4 fruit fly cellular contexts compared by ENCODE assay signal in the genomic region with DNA sequence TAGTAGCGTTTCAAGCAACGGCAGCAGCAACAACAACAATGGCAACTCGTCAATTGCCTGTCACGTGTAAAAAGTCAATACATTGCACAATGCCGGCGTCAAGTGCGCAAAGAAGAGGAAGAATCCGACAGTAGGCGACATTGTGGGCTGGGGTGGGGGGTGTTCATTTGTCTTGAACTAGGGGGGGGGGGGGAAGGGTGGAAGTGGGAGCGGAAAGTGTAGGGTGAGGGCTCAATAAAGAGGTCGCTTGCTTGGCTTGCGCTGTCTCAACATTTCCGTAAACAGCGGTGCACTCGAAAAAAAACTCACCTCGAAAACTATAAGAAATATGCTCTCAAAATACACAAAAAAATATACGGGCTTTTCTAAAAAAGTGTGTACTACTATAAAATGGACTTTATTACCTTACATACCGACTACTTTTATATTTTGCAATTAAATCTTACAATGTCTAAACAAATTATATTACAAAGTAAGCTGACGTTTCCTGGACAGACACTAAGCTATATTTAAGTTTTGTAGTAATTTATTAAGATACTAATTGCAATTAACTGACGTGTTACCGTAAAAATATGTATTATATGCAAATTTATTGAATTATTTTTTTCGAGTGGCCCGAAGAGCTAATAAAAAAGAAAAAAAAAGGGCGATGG.
A peak's percentile ranks its signal among the peaks of the same experiment; 100 is the strongest.
TF ChIP-seq lines count a peak whose summit lies in the region.

No protein-coding gene starts in this region.

- no peak for TF ChIP-seq CTCF in whole organism, embryonic (GFP tag; optimal IDR thresholded peaks at IDR 0.05; lab: Kevin White, UChicago)

TF ChIP-seq in whole organism, adult, 20 proteins besides CTCF, POLR2A, EP300 and RAD21:
- TF ChIP-seq cic (GFP tag; optimal IDR thresholded peaks at IDR 0.05; lab: Kevin White, UChicago) (no peak), CG11617 (GFP tag; optimal IDR thresholded peaks at IDR 0.05; lab: Kevin White, UChicago) (peak; percentile 45), CG14711 (tag; optimal IDR thresholded peaks at IDR 0.05; lab: Kevin White, UChicago) (peak; percentile 30), Mnt (GFP tag; optimal IDR thresholded peaks at IDR 0.05; lab: Kevin White, UChicago) (peak; percentile 5), tj (GFP tag; optimal IDR thresholded peaks at IDR 0.05; lab: Kevin White, UChicago) (peak; percentile 85), bab1 (GFP tag; optimal IDR thresholded peaks at IDR 0.05; lab: Kevin White, UChicago) (peak; percentile 4)

TF ChIP-seq in whole organism, embryonic, 481 proteins besides CTCF, POLR2A, EP300 and RAD21 (continues in another document):
- TF ChIP-seq CG7556 (GFP tag; optimal IDR thresholded peaks at IDR 0.05; lab: Kevin White, UChicago) (peak; percentile 32), TFAM (GFP tag; optimal IDR thresholded peaks at IDR 0.05; lab: Kevin White, UChicago) (no peak), CG32772 (GFP tag; IDR thresholded peaks at IDR 0.05; lab: Robert Waterston, UW) (peak; percentile 13; the same call in 1 of the 2 replicates), Sox102F (GFP tag; optimal IDR thresholded peaks at IDR 0.05; lab: Kevin White, UChicago) (peak; percentile 65), Max (GFP tag; optimal IDR thresholded peaks at IDR 0.05; lab: Kevin White, UChicago) (no peak), NK7.1 (GFP tag; optimal IDR thresholded peaks at IDR 0.05; lab: Kevin White, UChicago) (no peak), CG30403 (GFP tag; optimal IDR thresholded peaks at IDR 0.05; lab: Kevin White, UChicago) (peak; percentile 24), abd-A (tag; optimal IDR thresholded peaks at IDR 0.05; lab: Kevin White, UChicago) (no peak), cato (GFP tag; optimal IDR thresholded peaks at IDR 0.05; lab: Kevin White, UChicago; ENCODE audit: borderline replicate concordance) (no peak), Med (GFP tag; lab: Kevin White, UChicago) (no peak), Usf (GFP tag; optimal IDR thresholded peaks at IDR 0.05; lab: Kevin White, UChicago) (no peak), CG14710 (tag; optimal IDR thresholded peaks at IDR 0.05; lab: Kevin White, UChicago) (peak; percentile 55), CG17359 (tag; optimal IDR thresholded peaks at IDR 0.05; lab: Kevin White, UChicago) (peak; percentile 44), ttk (GFP tag; IDR thresholded peaks at IDR 0.05; lab: Robert Waterston, UW) (0 out of 2 replicates have a peak, but pooled peaks have one; percentile 6), Hr78 (GFP tag; optimal IDR thresholded peaks at IDR 0.05; lab: Kevin White, UChicago) (peak in 1 of 2 experiments; percentile 54), sc (optimal IDR thresholded peaks at IDR 0.05; lab: Kevin White, UChicago) (no peak), sc (GFP tag; optimal IDR thresholded peaks at IDR 0.05; lab: Kevin White, UChicago) (no peak), Atf3 (GFP tag; optimal IDR thresholded peaks at IDR 0.05; lab: Kevin White, UChicago) (no peak), CG6689 (GFP tag; IDR thresholded peaks at IDR 0.05; lab: Robert Waterston, UW) (peak; percentile 43; the same call in 1 of the 2 replicates), Rx (GFP tag; IDR thresholded peaks at IDR 0.05; lab: Robert Waterston, UW) (no peak), CG10267 (tag; optimal IDR thresholded peaks at IDR 0.05; lab: Kevin White, UChicago) (peak; percentile 6), org-1 (GFP tag; optimal IDR thresholded peaks at IDR 0.05; lab: Kevin White, UChicago) (peak; percentile 19), unpg (GFP tag; optimal IDR thresholded peaks at IDR 0.05; lab: Kevin White, UChicago) (peak; percentile 35), row (GFP tag; IDR thresholded peaks at IDR 0.05; lab: Robert Waterston, UW) (peak; percentile 21; the same call in 1 of the 3 replicates), Dad (GFP tag; optimal IDR thresholded peaks at IDR 0.05; lab: Kevin White, UChicago) (no peak)

TF ChIP-seq in whole organism, prepupa, 60 proteins besides CTCF, POLR2A, EP300 and RAD21 (continues in another document):
- peak; percentile 8 for TF ChIP-seq spab (GFP tag; optimal IDR thresholded peaks at IDR 0.05; lab: Kevin White, UChicago)
- no peak for TF ChIP-seq Sox14 (GFP tag; optimal IDR thresholded peaks at IDR 0.05; lab: Kevin White, UChicago)
- no peak for TF ChIP-seq Met (GFP tag; optimal IDR thresholded peaks at IDR 0.05; lab: Kevin White, UChicago)
- no peak for TF ChIP-seq cyc (GFP tag; optimal IDR thresholded peaks at IDR 0.05; lab: Kevin White, UChicago)
- peak; percentile 41 for TF ChIP-seq CG15336 (GFP tag; IDR thresholded peaks at IDR 0.05; lab: Robert Waterston, UW)
- no peak for TF ChIP-seq CG11294 (GFP tag; IDR thresholded peaks at IDR 0.05; lab: Robert Waterston, UW)
- no peak for TF ChIP-seq Lpt (GFP tag; optimal IDR thresholded peaks at IDR 0.05; lab: Kevin White, UChicago)
- TF ChIP-seq CG8119 (GFP tag; IDR thresholded peaks at IDR 0.05; lab: Robert Waterston, UW) = 0 out of 3 replicates have a peak, but pooled peaks have one; percentile 34
- TF ChIP-seq CG34406 (GFP tag; optimal IDR thresholded peaks at IDR 0.05; lab: Kevin White, UChicago) = peak; percentile 27
- peak; percentile 15 for TF ChIP-seq dsx (GFP tag; optimal IDR thresholded peaks at IDR 0.05; lab: Kevin White, UChicago; ENCODE audit: poor library complexity, severe bottlenecking)
- TF ChIP-seq ss (GFP tag; optimal IDR thresholded peaks at IDR 0.05; lab: Kevin White, UChicago) = no peak
- no peak for TF ChIP-seq Sox15 (GFP tag; optimal IDR thresholded peaks at IDR 0.05; lab: Kevin White, UChicago)
- no peak for TF ChIP-seq Ets21C (GFP tag; optimal IDR thresholded peaks at IDR 0.05; lab: Kevin White, UChicago)
- TF ChIP-seq Hr4 (GFP tag; optimal IDR thresholded peaks at IDR 0.05; lab: Kevin White, UChicago) = peak; percentile 59
- no peak for TF ChIP-seq fkh (GFP tag; optimal IDR thresholded peaks at IDR 0.05; lab: Kevin White, UChicago)
- no peak for TF ChIP-seq CG6808 (GFP tag; optimal IDR thresholded peaks at IDR 0.05; lab: Kevin White, UChicago)
- TF ChIP-seq CG16779 (tag; optimal IDR thresholded peaks at IDR 0.05; lab: Kevin White, UChicago) = no peak
- no peak for TF ChIP-seq Eip93F (GFP tag; optimal IDR thresholded peaks at IDR 0.05; lab: Kevin White, UChicago)
- TF ChIP-seq CG6792 (GFP tag; optimal IDR thresholded peaks at IDR 0.05; lab: Kevin White, UChicago) = no peak
- peak; percentile 47 for TF ChIP-seq CG6276 (GFP tag; optimal IDR thresholded peaks at IDR 0.05; lab: Kevin White, UChicago)
- TF ChIP-seq Eip78C (GFP tag; lab: Kevin White, UChicago) = peak; percentile 81
- no peak for TF ChIP-seq vri (GFP tag; optimal IDR thresholded peaks at IDR 0.05; lab: Kevin White, UChicago)
- peak; percentile 25 for TF ChIP-seq OdsH (GFP tag; optimal IDR thresholded peaks at IDR 0.05; lab: Kevin White, UChicago)
- TF ChIP-seq CG6163 (GFP tag; IDR thresholded peaks at IDR 0.05; lab: Robert Waterston, UW) = 0 out of 3 replicates have a peak, but pooled peaks have one; percentile 4
- no peak for TF ChIP-seq CG7368 (GFP tag; optimal IDR thresholded peaks at IDR 0.05; lab: Kevin White, UChicago)
- no peak for TF ChIP-seq CG9139 (GFP tag; optimal IDR thresholded peaks at IDR 0.05; lab: Kevin White, UChicago)
- TF ChIP-seq Eip75B (GFP tag; optimal IDR thresholded peaks at IDR 0.05; lab: Kevin White, UChicago) = peak; percentile 3
- TF ChIP-seq fd59A (GFP tag; optimal IDR thresholded peaks at IDR 0.05; lab: Kevin White, UChicago) = no peak

TF ChIP-seq in whole organism, pupa, 21 proteins besides CTCF, POLR2A, EP300 and RAD21:
- peak; percentile 5 for TF ChIP-seq CG34367 (tag; optimal IDR thresholded peaks at IDR 0.05; lab: Kevin White, UChicago)
- no peak for TF ChIP-seq Pif1B (GFP tag; optimal IDR thresholded peaks at IDR 0.05; lab: Kevin White, UChicago)
- peak; percentile 47 for TF ChIP-seq CG8159 (tag; optimal IDR thresholded peaks at IDR 0.05; lab: Kevin White, UChicago)
- TF ChIP-seq fd96Ca (GFP tag; IDR thresholded peaks at IDR 0.05; lab: Robert Waterston, UW) = no peak
- no peak for TF ChIP-seq CG10348 (GFP tag; IDR thresholded peaks at IDR 0.05; lab: Robert Waterston, UW)
- no peak for TF ChIP-seq CG32121 (GFP tag; IDR thresholded peaks at IDR 0.05; lab: Robert Waterston, UW)
- TF ChIP-seq D1 (tag; optimal IDR thresholded peaks at IDR 0.05; lab: Kevin White, UChicago) = peak; percentile 19
- no peak for TF ChIP-seq CG13204 (GFP tag; optimal IDR thresholded peaks at IDR 0.05; lab: Kevin White, UChicago)
- TF ChIP-seq CG15710 (tag; optimal IDR thresholded peaks at IDR 0.05; lab: Kevin White, UChicago) = peak; percentile 1
- TF ChIP-seq CG9948 (tag; optimal IDR thresholded peaks at IDR 0.05; lab: Kevin White, UChicago) = peak; percentile 42
- no peak for TF ChIP-seq gl (tag; optimal IDR thresholded peaks at IDR 0.05; lab: Kevin White, UChicago)
- TF ChIP-seq CG14655 (GFP tag; optimal IDR thresholded peaks at IDR 0.05; lab: Kevin White, UChicago) = peak; percentile 61
- TF ChIP-seq CG12605 (GFP tag; IDR thresholded peaks at IDR 0.05; lab: Robert Waterston, UW) = no peak
- TF ChIP-seq CG17806 (tag; optimal IDR thresholded peaks at IDR 0.05; lab: Kevin White, UChicago) = peak; percentile 44
- TF ChIP-seq Ets98B (GFP tag; IDR thresholded peaks at IDR 0.05; lab: Robert Waterston, UW) = no peak; the same call in 1 of the 2 replicates
- TF ChIP-seq EcR (GFP tag; optimal IDR thresholded peaks at IDR 0.05; lab: Kevin White, UChicago) = peak; percentile 18
- TF ChIP-seq Snoo (tag; optimal IDR thresholded peaks at IDR 0.05; lab: Kevin White, UChicago) = no peak
- TF ChIP-seq CG8301 (tag; optimal IDR thresholded peaks at IDR 0.05; lab: Kevin White, UChicago) = peak; percentile 52
- no peak for TF ChIP-seq rn (GFP tag; IDR thresholded peaks at IDR 0.05; lab: Robert Waterston, UW)
- peak; percentile 27 for TF ChIP-seq Pif1A (GFP tag; optimal IDR thresholded peaks at IDR 0.05; lab: Kevin White, UChicago)
- TF ChIP-seq CG4496 (GFP tag; IDR thresholded peaks at IDR 0.05; lab: Robert Waterston, UW) = no peak
